Worm (Caenorhabditis elegans): ENCODE measurements around the gene taf-12.
A peak's percentile ranks its signal among the peaks of the same experiment; 100 is the strongest.

taf-12 gene

DNA sequence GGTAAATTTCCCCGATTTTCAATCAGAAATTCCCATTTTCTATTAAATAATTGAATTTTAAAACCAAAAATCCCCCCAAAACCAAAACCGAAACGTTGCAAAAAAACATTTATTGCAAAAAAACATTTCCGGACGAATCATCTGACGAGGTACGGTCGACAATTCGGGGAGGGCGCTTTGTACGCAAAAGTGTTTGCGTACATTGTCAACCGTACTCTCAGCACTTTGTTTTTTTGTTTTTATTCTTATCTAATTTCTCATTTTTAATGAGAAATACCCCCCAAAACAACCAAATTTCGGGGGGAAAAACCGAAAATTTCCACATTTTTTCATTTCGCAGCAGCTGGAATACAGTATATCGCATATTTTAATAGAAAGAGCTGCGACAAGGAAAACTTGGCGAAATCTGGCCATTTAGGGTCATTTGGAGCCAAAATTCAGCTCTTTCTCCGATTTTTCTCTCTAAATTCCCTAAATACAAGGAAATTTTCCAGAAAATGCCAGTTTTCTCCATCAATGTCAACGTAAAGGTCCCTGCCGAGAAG is 21.4 kb downstream of the taf-12 start, which contains the start of gene mif-1:
TSS of gene mif-1 (plus strand) at position 495 of the 545 bp plus-strand sequence.
- no peak for TF ChIP-seq scrt-1 (GFP tag; IDR thresholded peaks at IDR 0.05)
- TF ChIP-seq tra-4 (tag; optimal IDR thresholded peaks at IDR 0.05) = no peak
- TF ChIP-seq hmg-4 (GFP tag; optimal IDR thresholded peaks at IDR 0.05) = no peak
- TF ChIP-seq ceh-36 (tag; optimal IDR thresholded peaks at IDR 0.05) = no peak
- 0 out of 2 replicates have a peak, but pooled peaks have one; percentile 8 for TF ChIP-seq tbx-37 (GFP tag; conservative IDR thresholded peaks at IDR 0.05)
- TF ChIP-seq flt-1 (GFP tag; IDR thresholded peaks at IDR 0.05) = no peak

DNA sequence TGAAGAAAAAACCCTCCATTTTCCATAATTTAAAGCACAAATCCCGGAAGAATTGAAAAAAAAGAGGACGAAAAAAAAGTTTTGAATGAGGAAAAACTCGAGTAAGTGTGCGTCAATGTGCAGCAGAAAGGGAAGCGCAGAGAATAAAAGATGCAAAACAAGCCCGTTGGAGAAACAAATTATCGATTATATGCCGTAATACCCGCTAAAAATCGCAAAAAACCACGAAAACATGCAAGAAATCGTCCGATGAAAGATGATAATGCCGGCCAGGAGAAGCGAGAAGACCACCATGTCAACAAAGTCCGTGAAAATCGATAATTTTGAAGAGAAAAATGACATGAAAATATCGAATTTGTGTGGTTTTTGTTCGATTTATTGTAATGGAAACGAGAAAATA is 22.1 kb downstream of the taf-12 start:
- no peak for TF ChIP-seq ama-1 (optimal IDR thresholded peaks at IDR 0.05)
- TF ChIP-seq aly-1 (tag; optimal IDR thresholded peaks at IDR 0.05) = no peak

DNA sequence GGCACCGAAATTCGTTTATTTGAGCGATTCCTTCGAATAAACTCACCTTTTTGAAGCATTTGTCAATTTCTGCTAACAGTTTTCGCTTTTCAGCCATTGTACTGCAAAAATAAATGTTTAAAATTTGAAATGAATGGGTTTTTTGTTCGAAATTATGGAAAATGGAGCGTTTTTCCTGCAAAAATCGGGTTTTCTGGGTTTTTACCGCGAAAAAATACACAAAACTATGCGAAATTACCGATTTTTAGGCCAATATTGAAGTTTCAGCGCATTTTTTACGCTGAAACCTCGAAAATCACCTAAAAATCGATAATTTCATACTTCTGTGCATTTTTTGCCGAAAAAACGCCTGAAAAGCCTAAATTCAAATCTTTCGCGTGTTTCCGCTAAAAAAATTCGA is 22.7 kb downstream of the taf-12 start, which contains the start of gene ntl-3:
TSS of gene ntl-3 (minus strand) at position 101 of the 400 bp plus-strand sequence.
- TF ChIP-seq tbx-37 (GFP tag; conservative IDR thresholded peaks at IDR 0.05) (no peak), ets-7 (tag; optimal IDR thresholded peaks at IDR 0.05) (no peak), pes-1 (GFP tag; IDR thresholded peaks at IDR 0.05) (no peak), hnd-1 (tag; optimal IDR thresholded peaks at IDR 0.05) (no peak), scrt-1 (GFP tag; IDR thresholded peaks at IDR 0.05) (no peak), hmg-4 (GFP tag; optimal IDR thresholded peaks at IDR 0.05) (no peak), F13C5.2 (tag; optimal IDR thresholded peaks at IDR 0.05) (no peak), ceh-36 (tag; optimal IDR thresholded peaks at IDR 0.05) (no peak), hmbx-1 (tag; optimal IDR thresholded peaks at IDR 0.05) (no peak), sea-1 (GFP tag; conservative IDR thresholded peaks at IDR 0.05) (no peak), B0310.2 (tag; optimal IDR thresholded peaks at IDR 0.05) (no peak), ceh-13 (GFP tag; optimal IDR thresholded peaks at IDR 0.05) (no peak)

DNA sequence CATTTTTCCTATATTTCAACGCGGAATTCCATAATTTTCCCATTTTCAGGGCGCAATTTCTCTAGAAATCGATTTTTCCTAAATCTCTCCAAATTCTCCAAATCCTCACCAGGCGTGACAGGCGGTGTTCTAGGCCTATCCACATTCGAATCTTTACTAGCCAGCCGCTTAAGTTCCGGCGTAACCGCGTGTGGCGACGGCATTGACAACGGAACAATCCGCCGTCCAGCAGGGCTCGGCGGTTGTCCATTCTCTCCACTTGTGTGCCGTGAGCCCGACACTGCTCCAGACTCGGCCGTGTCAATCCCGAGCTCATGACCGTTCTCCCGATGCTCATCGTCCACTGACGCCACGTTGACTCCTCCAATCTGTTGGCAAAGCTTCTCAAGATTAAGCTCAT is 26.1 kb downstream of the taf-12 start:
- TF ChIP-seq ama-1 (optimal IDR thresholded peaks at IDR 0.05) (no peak), tra-4 (tag; optimal IDR thresholded peaks at IDR 0.05) (no peak), tbx-37 (GFP tag; conservative IDR thresholded peaks at IDR 0.05) (no peak), ets-7 (tag; optimal IDR thresholded peaks at IDR 0.05) (no peak), flt-1 (GFP tag; IDR thresholded peaks at IDR 0.05) (no peak), tbx-11 (GFP tag; IDR thresholded peaks at IDR 0.05) (no peak), scrt-1 (GFP tag; IDR thresholded peaks at IDR 0.05) (no peak), ceh-13 (GFP tag; optimal IDR thresholded peaks at IDR 0.05) (no peak), pes-1 (GFP tag; IDR thresholded peaks at IDR 0.05) (no peak), F13C5.2 (tag; optimal IDR thresholded peaks at IDR 0.05) (no peak), B0310.2 (tag; optimal IDR thresholded peaks at IDR 0.05) (no peak), aly-1 (tag; optimal IDR thresholded peaks at IDR 0.05) (no peak), hnd-1 (tag; optimal IDR thresholded peaks at IDR 0.05) (no peak)

DNA sequence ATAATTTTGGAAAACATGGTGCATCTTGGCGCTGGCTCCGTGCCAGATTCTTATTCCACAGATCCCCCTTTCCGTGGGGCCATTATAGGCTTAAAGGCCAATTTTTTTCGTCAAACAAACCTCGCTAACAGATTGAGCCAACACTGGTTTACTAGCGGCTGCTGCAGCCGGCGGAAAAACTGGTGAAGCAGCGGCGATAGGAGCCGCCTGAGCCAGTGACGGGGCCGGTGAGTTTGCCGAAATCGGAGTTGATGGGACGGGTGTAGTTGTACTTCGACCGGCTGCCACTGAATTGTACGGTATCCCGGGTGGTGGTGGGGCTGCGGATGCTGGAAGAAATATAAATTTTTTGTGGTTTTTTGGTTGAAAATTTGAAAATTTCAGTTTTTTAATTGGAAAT is 27.4 kb downstream of the taf-12 start:
- TF ChIP-seq ama-1 (optimal IDR thresholded peaks at IDR 0.05) (no peak), hnd-1 (tag; optimal IDR thresholded peaks at IDR 0.05) (no peak), flt-1 (GFP tag; IDR thresholded peaks at IDR 0.05) (no peak), tbx-37 (GFP tag; conservative IDR thresholded peaks at IDR 0.05) (no peak), tbx-11 (GFP tag; IDR thresholded peaks at IDR 0.05) (no peak), ceh-13 (GFP tag; optimal IDR thresholded peaks at IDR 0.05) (no peak), aly-1 (tag; optimal IDR thresholded peaks at IDR 0.05) (no peak), ceh-36 (tag; optimal IDR thresholded peaks at IDR 0.05) (no peak), pes-1 (GFP tag; IDR thresholded peaks at IDR 0.05) (no peak)

DNA sequence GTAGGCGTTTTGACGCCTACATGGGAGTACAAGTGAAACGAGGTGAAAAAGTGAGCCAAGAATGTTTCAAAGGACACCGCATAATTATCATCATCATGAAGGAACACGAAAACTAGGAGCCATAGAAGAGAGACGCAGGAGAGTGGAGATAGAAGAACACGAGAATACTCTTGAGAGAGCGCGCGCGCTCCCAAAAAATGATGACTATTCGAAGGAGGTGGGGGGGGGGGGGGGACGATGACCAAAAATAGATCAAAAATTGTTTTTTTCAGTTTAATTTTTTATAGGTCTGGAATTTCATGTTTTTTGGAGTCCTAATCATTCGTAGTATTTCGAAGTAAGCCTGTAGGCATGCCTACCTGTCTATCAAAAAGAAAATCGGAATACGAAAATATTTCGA is 32.3 kb downstream of the taf-12 start:
- no peak for TF ChIP-seq F13C5.2 (tag; optimal IDR thresholded peaks at IDR 0.05)
- TF ChIP-seq ets-7 (tag; optimal IDR thresholded peaks at IDR 0.05) = no peak
- no peak for TF ChIP-seq tbx-37 (GFP tag; conservative IDR thresholded peaks at IDR 0.05)
- no peak for TF ChIP-seq scrt-1 (GFP tag; IDR thresholded peaks at IDR 0.05)
- TF ChIP-seq hnd-1 (tag; optimal IDR thresholded peaks at IDR 0.05) = no peak
- TF ChIP-seq pes-1 (GFP tag; IDR thresholded peaks at IDR 0.05) = no peak
- no peak for TF ChIP-seq ceh-13 (GFP tag; optimal IDR thresholded peaks at IDR 0.05)
- no peak for TF ChIP-seq flt-1 (GFP tag; IDR thresholded peaks at IDR 0.05)
- TF ChIP-seq ama-1 (optimal IDR thresholded peaks at IDR 0.05) = no peak
- TF ChIP-seq tbx-11 (GFP tag; IDR thresholded peaks at IDR 0.05) = no peak
- TF ChIP-seq ceh-36 (tag; optimal IDR thresholded peaks at IDR 0.05) = no peak
- no peak for TF ChIP-seq aly-1 (tag; optimal IDR thresholded peaks at IDR 0.05)
- no peak for TF ChIP-seq B0310.2 (tag; optimal IDR thresholded peaks at IDR 0.05)
- no peak for TF ChIP-seq sea-1 (GFP tag; conservative IDR thresholded peaks at IDR 0.05)
- TF ChIP-seq tra-4 (tag; optimal IDR thresholded peaks at IDR 0.05) = no peak
- no peak for TF ChIP-seq hmg-4 (GFP tag; optimal IDR thresholded peaks at IDR 0.05)

DNA sequence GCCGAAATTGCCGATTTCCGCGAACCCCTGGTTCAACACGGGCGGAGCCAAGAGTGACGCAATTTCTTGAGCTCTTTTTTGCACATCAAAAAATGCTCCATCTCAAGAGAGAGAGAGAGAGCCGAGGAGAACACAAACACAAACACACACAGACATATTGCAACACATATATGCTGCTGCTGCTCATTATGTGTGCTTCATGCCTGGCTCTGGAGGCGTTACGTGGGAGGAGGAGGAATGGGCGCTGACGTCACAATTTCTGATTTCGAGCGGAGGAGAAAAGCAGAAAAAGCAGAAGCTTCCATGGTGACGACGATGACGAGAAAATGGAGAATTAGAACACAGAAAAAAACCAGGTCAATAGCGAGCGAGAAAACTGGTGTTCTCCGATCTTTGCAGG is 33.0 kb downstream of the taf-12 start:
- TF ChIP-seq tbx-37 (GFP tag; conservative IDR thresholded peaks at IDR 0.05) (no peak), tra-4 (tag; optimal IDR thresholded peaks at IDR 0.05) (no peak)

DNA sequence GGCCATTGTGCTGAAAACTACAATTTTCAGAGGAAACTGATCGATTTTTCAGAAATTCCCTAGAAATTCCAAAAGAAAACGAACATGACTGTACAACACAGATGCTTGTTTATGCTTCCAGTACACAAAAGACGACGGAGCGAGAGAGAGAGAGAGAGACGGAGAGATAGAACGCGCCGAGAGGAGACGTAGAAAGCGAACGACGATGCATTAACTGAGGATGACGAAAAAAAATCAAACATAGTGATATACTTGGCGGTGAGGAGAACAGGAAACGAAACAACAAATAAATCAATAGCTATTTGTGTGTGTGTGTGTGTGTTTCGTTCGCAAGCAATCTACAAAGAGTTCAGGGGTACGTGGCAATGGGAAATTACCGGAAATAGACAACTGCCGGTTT is 34.3 kb downstream of the taf-12 start:
- TF ChIP-seq hnd-1 (tag; optimal IDR thresholded peaks at IDR 0.05) = no peak
- TF ChIP-seq aly-1 (tag; optimal IDR thresholded peaks at IDR 0.05) = no peak
- no peak for TF ChIP-seq hmg-4 (GFP tag; optimal IDR thresholded peaks at IDR 0.05)
- no peak for TF ChIP-seq tbx-37 (GFP tag; conservative IDR thresholded peaks at IDR 0.05)
- TF ChIP-seq B0310.2 (tag; optimal IDR thresholded peaks at IDR 0.05) = no peak
- TF ChIP-seq F13C5.2 (tag; optimal IDR thresholded peaks at IDR 0.05) = no peak
- no peak for TF ChIP-seq sea-1 (GFP tag; conservative IDR thresholded peaks at IDR 0.05)
- TF ChIP-seq flt-1 (GFP tag; IDR thresholded peaks at IDR 0.05) = no peak
- no peak for TF ChIP-seq hmbx-1 (tag; optimal IDR thresholded peaks at IDR 0.05)
- TF ChIP-seq pes-1 (GFP tag; IDR thresholded peaks at IDR 0.05) = no peak
- no peak for TF ChIP-seq tbx-11 (GFP tag; IDR thresholded peaks at IDR 0.05)
- no peak for TF ChIP-seq ama-1 (optimal IDR thresholded peaks at IDR 0.05)
- no peak for TF ChIP-seq ceh-36 (tag; optimal IDR thresholded peaks at IDR 0.05)
- no peak for TF ChIP-seq scrt-1 (GFP tag; IDR thresholded peaks at IDR 0.05)
